Worm (Caenorhabditis elegans): ENCODE data around the gene T25B2.2.

The T25B2.2 gene

ce11 chrX:6219892-6220291 is 50.4 kb downstream of the T25B2.2 start (continued):
- TF ChIP-seq sea-2 (GFP tag; IDR thresholded peaks at IDR 0.05) (no peak), somi-1 (GFP tag; optimal IDR thresholded peaks at IDR 0.05) (peak; percentile 37), lsl-1 (GFP tag; optimal IDR thresholded peaks at IDR 0.05) (no peak), ztf-25 (GFP tag; IDR thresholded peaks at IDR 0.05) (peak; percentile 69; the same call in 1 of the 2 replicates), hrde-1 (tag; optimal IDR thresholded peaks at IDR 0.05; ENCODE audit: borderline replicate concordance) (peak; percentile 5), nhr-27 (tag; optimal IDR thresholded peaks at IDR 0.05) (no peak), pbrm-1 (GFP tag; IDR thresholded peaks at IDR 0.05) (peak; percentile 85), ztf-3 (GFP tag; optimal IDR thresholded peaks at IDR 0.05) (no peak), ekl-4 (GFP tag; IDR thresholded peaks at IDR 0.05) (0 out of 2 replicates have a peak, but pooled peaks have one; percentile 13), egl-18 (GFP tag; IDR thresholded peaks at IDR 0.05) (no peak), F52B5.7 (tag; optimal IDR thresholded peaks at IDR 0.05) (peak; percentile 58), madf-8 (GFP tag; conservative IDR thresholded peaks at IDR 0.05) (no peak), cebp-2 (GFP tag; IDR thresholded peaks at IDR 0.05) (no peak), ceh-91 (GFP tag; IDR thresholded peaks at IDR 0.05) (no peak), madf-10 (tag; optimal IDR thresholded peaks at IDR 0.05) (peak; percentile 57), attf-6 (GFP tag; IDR thresholded peaks at IDR 0.05) (no peak), F22D6.2 (tag; optimal IDR thresholded peaks at IDR 0.05) (no peak), tlf-1 (GFP tag; optimal IDR thresholded peaks at IDR 0.05) (peak; percentile 32), rec-8 (tag; optimal IDR thresholded peaks at IDR 0.05) (peak; percentile 65 to 71), B0336.3 (GFP tag; IDR thresholded peaks at IDR 0.05) (no peak; the same call in 1 of the 2 replicates), aptf-2 (GFP tag; conservative IDR thresholded peaks at IDR 0.05) (no peak), T26A5.8 (tag; optimal IDR thresholded peaks at IDR 0.05) (no peak), B0019.2 (GFP tag; conservative IDR thresholded peaks at IDR 0.05) (0 out of 2 replicates have a peak, but pooled peaks have one; percentile 54), cebp-1 (GFP tag; IDR thresholded peaks at IDR 0.05) (no peak), cebp-1 (tag; optimal IDR thresholded peaks at IDR 0.05) (no peak), mel-28 (tag; optimal IDR thresholded peaks at IDR 0.05; ENCODE audit: borderline replicate concordance) (no peak), ztf-18 (tag; optimal IDR thresholded peaks at IDR 0.05) (peak; percentile 43), Y67H2A.10 (GFP tag; conservative IDR thresholded peaks at IDR 0.05) (no peak), lin-26 (GFP tag; IDR thresholded peaks at IDR 0.05) (peak; percentile 89), mes-4 (tag; optimal IDR thresholded peaks at IDR 0.05) (peak; percentile 51), him-1 (tag; optimal IDR thresholded peaks at IDR 0.05) (peak; percentile 88), egrh-3 (GFP tag; IDR thresholded peaks at IDR 0.05) (no peak), lsy-27 (tag; optimal IDR thresholded peaks at IDR 0.05; ENCODE audit: borderline replicate concordance, insufficient read depth) (peak; percentile 57), T07F8.4 (tag; optimal IDR thresholded peaks at IDR 0.05) (peak; percentile 26), gei-17 (GFP tag; optimal IDR thresholded peaks at IDR 0.05) (peak; percentile 1), akir-1 (GFP tag; optimal IDR thresholded peaks at IDR 0.05) (no peak), Y53G8AR.9 (GFP tag; conservative IDR thresholded peaks at IDR 0.05) (peak; percentile 61; the same call in 1 of the 2 replicates), nfya-1 (tag; optimal IDR thresholded peaks at IDR 0.05; ENCODE audit: borderline replicate concordance, insufficient read depth) (no peak), F57C9.4 (tag; optimal IDR thresholded peaks at IDR 0.05) (no peak), Y79H2A.3 (GFP tag; conservative IDR thresholded peaks at IDR 0.05) (no peak), xnd-1 (tag; optimal IDR thresholded peaks at IDR 0.05) (no peak), F49E8.2 (tag; optimal IDR thresholded peaks at IDR 0.05; ENCODE audit: insufficient read depth) (no peak), attf-3 (GFP tag; conservative IDR thresholded peaks at IDR 0.05) (no peak), Y53F4B.3 (GFP tag; IDR thresholded peaks at IDR 0.05) (no peak), ztf-28 (GFP tag; IDR thresholded peaks at IDR 0.05) (peak; percentile 85; the same call in 1 of the 2 replicates), hlh-12 (tag; optimal IDR thresholded peaks at IDR 0.05) (no peak), nfyb-1 (GFP tag; IDR thresholded peaks at IDR 0.05) (0 out of 2 replicates have a peak, but pooled peaks have one; percentile 57), K12H6.12 (tag; optimal IDR thresholded peaks at IDR 0.05) (peak; percentile 13)

Measured in whole organism, young adult.